Fruit fly (Drosophila melanogaster) whole organism, larva: Measurements from ENCODE around the gene Ir25a.

ENCODE experiments used
- noc ChIP-seq: fragments of 200-800 bp; sonication (Bioruptor generic); optimal IDR thresholded peaks from 3 replicates; lab custom pipeline; 2019; ENCODE audit warnings: missing biosample characterization, mild to moderate bottlenecking, missing genetic modification characterization, moderate library complexity

Ir25a gene

dm6 chr2L:4810044-4810609, 25.0 kb downstream of the Ir25a start:
- TF ChIP-seq noc: no peak

dm6 chr2L:4807953-4808604, 27.0 kb downstream of the Ir25a start:
- TF ChIP-seq noc: no peak

- TF ChIP-seq noc: no peak
Measured at dm6 chr2L:4806109-4806508, 29.0 kb downstream of the Ir25a start.

- TF ChIP-seq noc: no peak
Measured at dm6 chr2L:4801705-4802216, 33.3 kb downstream of the Ir25a start, which contains the start of gene slf. TSS of gene slf (minus strand) at chr2L:4801923.

dm6 chr2L:4800033-4800432, 35.1 kb downstream of the Ir25a start:
- TF ChIP-seq noc: no peak

- TF ChIP-seq noc: no peak
Measured at dm6 chr2L:4798894-4799293, 36.2 kb downstream of the Ir25a start.

- no peak for TF ChIP-seq noc
Measured at dm6 chr2L:4797643-4798042, 37.5 kb downstream of the Ir25a start.

dm6 chr2L:4794524-4794804, 40.6 kb downstream of the Ir25a start, which contains the start of gene CG3294:
TSS of gene CG3294 (plus strand) at chr2L:4794549.
- TF ChIP-seq noc: no peak

dm6 chr2L:4793780-4794523, 41.1 kb downstream of the Ir25a start, which contains the start of gene fipi:
TSS of gene fipi (minus strand) at chr2L:4794044.
- TF ChIP-seq noc: no peak
